Worm (Caenorhabditis elegans) whole organism, L4/young adult: ENCODE results near the gene hsp-16.41.

Experiments used
- W03F9.2 ChIP-seq: fragments of 150-350 bp; optimal IDR thresholded peaks from 2 replicates; lab custom pipeline; 2014; ENCODE audit warnings: missing biosample characterization, missing genetic modification characterization
- dao-5 ChIP-seq: sonication (generic microtip); optimal IDR thresholded peaks from 2 replicates; lab custom pipeline; 2016; ENCODE audit warnings: missing genotype, missing genetic modification characterization, moderate library complexity, missing compliant biosample characterization
- him-1 ChIP-seq: sonication (generic microtip); optimal IDR thresholded peaks from 2 replicates; lab custom pipeline; 2016; ENCODE audit warnings: missing genotype, missing genetic modification reagents, missing genetic modification characterization, missing compliant biosample characterization

Gene hsp-16.41

DNA sequence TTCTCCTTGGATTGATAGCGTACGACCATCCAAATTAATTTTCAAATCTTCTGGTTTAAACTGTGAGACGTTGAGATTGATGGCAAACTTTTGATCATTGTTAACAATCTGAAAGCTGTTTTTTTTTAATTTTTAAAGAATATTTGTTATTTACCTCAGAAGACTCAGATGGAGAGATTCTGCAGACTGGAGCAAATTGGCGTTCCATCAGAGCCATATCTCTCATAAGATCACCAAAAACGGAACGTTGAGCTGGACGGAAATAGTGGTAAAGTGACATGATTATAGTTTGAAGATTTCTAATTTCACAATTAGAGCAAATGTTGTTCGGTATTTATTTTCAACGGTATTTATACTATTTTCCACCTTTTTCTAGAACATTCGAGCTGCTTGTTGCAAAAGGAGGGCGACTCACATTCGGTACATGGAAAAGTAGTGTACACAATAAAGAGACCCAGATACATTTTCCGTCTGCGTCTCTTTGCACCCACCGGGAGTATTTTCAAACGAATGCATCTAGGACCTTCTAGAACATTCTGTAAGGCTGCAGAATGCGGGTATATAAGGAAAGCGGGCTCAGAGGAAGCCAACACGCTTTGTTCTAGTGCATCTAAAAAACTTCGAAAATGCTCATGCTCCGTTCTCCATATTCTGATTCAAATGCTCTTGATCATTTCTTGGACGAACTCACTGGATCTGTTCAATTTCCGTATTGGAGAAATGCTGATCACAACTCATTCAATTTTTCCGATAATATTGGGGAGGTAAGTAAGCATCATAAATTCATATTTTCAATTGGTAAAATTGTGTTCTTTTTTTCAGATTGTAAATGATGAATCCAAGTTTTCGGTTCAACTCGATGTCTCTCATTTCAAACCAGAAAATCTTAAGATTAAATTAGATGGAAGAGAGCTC lies at the start of gene hsp-16.41, which contains the start of gene hsp-16.2:
Gene hsp-16.41 (plus strand): TSS at position 534 of the 915 bp plus-strand sequence.
Gene hsp-16.2 (minus strand): TSS at position 313 of the 915 bp plus-strand sequence.
- TF ChIP-seq W03F9.2: peak; percentile 6
- no peak for TF ChIP-seq dao-5
- TF ChIP-seq him-1 (tag; lab: Kevin White, UChicago): no peak

DNA sequence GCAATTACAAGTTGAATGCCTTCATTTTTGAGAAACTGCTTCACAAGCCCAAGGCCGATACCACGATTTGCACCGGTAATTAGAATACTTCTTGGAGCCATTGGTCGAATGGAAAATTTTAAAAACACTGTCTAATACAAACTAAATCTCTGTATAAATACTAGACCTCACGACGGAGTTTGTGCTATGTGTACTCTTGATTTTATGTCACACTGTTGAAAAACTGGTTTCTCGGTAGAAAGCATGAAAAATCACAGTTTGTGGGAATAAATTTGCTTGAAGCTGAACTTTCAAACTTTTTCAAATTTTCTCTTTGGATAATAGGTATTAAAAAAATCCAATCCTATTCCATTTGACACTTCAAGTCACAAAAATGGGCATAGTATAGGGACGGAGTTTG lies 49.4 kb upstream of the hsp-16.41 start, which contains the start of gene ZK697.14:
Gene ZK697.14 (minus strand): TSS at position 101 of the 400 bp plus-strand sequence.
- TF ChIP-seq W03F9.2 (no peak), him-1 (tag; lab: Kevin White, UChicago) (no peak)

DNA sequence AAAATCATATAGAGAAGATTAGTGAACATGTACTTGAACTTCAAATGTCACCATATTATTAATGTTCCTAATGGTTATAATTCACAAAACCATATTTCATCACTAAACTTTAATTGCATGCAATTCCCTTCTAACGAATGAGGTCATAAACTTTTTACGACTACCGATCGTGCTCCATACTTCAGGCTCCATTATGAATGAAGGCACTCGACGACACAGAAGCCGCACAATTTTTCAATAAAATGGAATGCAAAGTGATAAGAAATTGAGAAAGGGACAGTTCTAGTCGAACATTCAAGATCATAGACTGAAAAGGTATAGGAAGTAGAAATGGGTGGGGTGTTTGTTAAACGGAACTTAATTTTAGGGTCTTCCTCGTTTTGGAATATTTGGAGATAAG lies 48.9 kb upstream of the hsp-16.41 start:
- TF ChIP-seq W03F9.2 (no peak), dao-5 (no peak), him-1 (tag; lab: Kevin White, UChicago) (no peak)

DNA sequence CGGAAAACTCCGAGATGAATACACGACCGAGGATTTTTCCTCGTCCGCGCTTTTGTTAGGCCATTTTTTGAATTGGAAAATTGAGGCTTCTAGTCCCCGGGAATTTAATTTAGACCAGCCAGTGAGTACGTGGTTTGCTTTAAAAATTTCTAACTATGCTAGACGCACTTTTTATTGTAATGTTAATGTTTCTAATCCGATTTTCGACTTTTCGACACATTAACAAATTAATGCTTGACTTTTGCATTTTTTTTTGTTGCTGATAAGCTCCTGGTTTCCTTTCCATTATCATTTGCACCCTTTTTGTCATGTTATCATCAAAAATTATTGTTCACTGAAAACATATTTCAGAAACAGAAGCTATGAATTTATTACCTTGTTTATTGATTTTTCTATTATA lies 48.1 kb upstream of the hsp-16.41 start, which contains the start of gene clec-204:
Gene clec-204 (plus strand): TSS at position 301 of the 400 bp plus-strand sequence.
- no peak for TF ChIP-seq W03F9.2
- no peak for TF ChIP-seq dao-5
- no peak for TF ChIP-seq him-1 (tag; lab: Kevin White, UChicago)

DNA sequence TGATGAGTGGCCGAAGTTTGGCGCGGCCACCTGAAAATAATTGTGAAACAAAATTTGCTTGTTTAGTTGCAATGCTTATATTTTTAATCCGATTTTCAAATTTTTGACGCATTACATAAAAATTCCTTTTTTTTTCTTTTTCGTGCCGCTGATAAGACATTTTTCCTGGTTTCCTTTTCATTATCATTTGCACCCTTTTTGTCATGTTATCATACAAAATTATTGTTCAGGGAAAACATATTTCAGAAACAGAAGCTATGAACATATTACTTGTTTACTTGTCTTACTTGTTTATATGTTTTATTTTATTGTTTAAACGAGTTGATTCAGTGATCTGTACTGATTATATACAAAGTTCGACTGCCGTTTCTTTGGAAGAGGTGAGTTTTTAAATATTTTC lies 44.3 kb upstream of the hsp-16.41 start, which contains the start of gene clec-205:
Gene clec-205 (plus strand): TSS at position 212 of the 400 bp plus-strand sequence.
- no peak for TF ChIP-seq him-1 (tag; lab: Kevin White, UChicago)
- no peak for TF ChIP-seq W03F9.2

DNA sequence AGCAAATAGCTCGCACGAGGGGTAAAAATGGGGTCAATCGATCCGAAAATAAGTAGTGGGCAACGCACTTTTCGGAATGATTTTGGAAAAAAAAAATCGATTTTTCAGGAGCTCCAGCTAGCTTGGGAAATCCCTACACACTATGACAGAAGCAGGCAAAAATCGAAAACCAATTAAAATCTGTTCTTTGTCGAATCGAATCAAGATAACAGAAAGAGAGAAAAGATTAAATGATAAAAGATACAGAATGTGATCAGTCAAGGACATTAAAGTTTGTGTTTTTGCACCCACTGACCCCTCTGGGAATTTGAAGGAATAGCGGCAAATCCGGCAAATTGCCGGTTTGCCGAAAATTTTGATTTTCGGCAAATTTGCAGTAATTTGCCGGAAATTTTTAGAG lies 37.6 kb upstream of the hsp-16.41 start:
- TF ChIP-seq him-1 (tag; lab: Kevin White, UChicago): no peak

DNA sequence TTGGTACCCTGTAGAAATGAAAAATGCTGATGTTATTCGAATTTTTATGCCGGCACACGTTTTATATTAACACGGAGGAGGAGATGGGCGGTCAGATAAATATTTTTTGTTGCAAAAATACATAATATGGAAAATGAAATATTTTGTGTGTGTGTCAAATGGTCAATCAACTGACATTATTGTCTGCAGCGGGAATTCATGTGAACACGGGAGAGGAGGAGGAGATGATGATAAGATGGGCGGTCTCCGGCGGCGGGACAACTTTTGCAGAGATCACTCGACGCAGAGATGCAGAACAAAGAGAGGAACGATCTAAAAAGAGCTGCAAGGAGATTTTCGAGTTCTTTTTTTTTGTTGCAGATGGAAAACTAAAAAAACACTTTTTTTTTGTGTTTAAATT lies 33.3 kb upstream of the hsp-16.41 start, which contains the start of gene dhs-13:
Gene dhs-13 (minus strand): TSS at position 8 of the 400 bp plus-strand sequence.
- TF ChIP-seq him-1 (tag; lab: Kevin White, UChicago) (no peak), dao-5 (no peak), W03F9.2 (no peak)

DNA sequence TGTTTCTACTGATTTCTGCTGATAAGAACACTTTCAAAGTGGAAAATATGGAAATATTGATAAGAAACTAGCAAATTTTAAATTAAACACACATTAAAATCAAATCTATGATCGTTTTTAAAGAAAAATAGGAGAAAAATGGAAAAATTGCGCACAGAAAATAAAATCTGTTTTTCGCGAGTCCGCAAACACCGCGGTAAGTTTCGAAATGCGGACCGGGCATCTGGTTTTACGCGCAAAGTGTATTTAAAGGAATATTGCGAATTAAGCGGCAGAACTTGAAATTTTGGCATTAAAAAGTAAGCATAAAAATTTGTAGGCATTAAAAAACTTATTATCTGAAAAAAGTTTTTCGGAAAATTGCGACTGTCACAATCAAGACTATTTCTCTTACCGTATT lies 31.9 kb upstream of the hsp-16.41 start:
- no peak for TF ChIP-seq him-1 (tag; lab: Kevin White, UChicago)

DNA sequence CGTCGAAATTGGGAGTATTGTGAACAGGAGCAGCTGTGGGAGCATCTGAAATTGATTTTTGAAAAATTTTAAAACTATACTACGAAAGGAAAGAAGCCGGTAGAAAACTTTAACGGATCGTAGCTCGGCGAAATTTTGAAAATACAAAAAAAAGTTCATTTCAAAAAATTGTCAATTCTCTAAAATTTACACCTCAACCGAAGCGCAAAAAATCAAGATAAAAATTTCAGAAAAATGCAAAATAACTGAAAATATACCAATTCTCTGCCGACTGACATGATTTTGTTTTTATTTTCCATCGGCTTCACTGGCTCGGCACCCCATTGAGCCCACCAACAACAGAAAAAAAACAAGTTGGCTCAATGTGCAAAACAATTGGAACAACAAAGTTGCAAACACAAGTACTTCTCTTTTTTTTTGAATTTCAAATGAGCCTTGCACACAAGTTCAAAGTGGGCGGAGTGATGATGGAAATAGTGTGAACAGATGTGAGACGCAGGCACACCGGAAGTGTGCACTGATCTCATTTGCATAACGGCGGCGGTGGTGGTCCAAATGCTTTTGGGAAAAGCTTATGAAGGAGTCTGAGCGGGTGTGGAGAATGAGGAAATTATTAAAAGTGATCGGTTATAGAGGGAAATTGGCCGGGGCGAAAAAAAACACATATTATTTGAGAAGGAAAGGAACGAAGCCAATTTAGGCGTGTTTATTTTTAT lies 29.9 kb upstream of the hsp-16.41 start, which contains the start of gene F36H9.7:
Gene F36H9.7 (minus strand): TSS at position 51 of the 716 bp plus-strand sequence.
- TF ChIP-seq dao-5 (no peak), him-1 (tag; lab: Kevin White, UChicago) (no peak), W03F9.2 (no peak)

DNA sequence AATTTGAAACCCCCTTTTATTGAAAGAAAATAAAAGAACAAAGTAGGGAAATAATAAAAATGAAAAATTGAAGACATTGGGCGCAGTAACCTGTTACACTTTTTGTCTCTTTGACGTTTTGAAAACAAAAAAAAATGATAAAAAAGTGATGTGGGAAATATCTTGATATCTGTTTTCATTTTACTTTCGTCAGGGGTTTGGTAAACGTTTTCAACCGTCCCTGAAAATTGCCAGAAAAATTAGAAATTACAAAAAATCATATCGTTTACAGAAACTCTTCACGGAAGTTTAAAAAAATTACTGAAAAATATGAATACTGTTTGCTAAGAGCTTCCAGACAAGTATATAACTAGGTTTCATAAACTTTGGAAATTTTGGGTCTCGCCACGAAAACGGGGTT lies 25.8 kb upstream of the hsp-16.41 start, which contains the start of gene F36H9.4:
Gene F36H9.4 (minus strand): TSS at position 101 of the 400 bp plus-strand sequence.
- TF ChIP-seq him-1 (tag; lab: Kevin White, UChicago) (no peak), W03F9.2 (no peak), dao-5 (no peak)

DNA sequence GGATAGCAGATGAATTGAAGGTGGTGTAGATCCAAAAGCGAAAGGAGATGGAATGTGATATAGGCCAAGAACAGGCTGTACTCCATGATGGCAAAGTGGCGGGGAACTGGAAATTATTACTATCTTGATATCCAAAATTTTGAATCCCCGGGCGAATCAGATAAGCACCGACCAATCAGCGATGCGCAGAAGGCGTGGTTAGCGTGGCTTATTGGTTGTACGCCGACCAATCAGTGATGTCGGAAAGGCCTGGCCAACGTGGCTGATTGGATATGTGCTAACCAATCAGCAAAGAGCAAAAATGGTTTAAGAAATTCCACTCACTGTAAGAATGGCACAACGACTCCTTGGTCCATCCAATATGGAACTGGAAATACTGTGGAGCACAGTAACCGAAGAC lies 25.0 kb upstream of the hsp-16.41 start:
- TF ChIP-seq him-1 (tag; lab: Kevin White, UChicago) (no peak), W03F9.2 (no peak), dao-5 (no peak)

DNA sequence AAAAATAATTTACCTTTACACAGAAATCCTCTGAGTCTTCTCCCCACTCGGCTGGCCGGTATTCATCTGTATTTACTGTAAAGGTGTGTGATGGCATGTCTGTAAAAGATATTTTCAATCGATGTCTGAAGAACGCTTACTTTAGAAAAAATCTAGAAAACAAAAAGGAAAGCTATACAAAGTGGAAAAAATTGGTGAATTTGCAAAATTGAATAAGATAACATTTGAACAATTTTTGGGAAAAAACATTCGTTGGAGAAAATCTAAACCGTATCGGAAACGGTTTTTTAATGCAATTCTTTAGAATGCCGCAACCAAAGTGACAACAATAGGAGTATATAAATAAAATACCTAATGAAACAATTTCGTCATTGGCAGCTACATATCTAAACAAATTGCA lies 23.1 kb upstream of the hsp-16.41 start, which contains the start of gene F36H9.5:
Gene F36H9.5 (minus strand): TSS at position 101 of the 400 bp plus-strand sequence.
- TF ChIP-seq him-1 (tag; lab: Kevin White, UChicago): no peak
- no peak for TF ChIP-seq dao-5
- no peak for TF ChIP-seq W03F9.2

DNA sequence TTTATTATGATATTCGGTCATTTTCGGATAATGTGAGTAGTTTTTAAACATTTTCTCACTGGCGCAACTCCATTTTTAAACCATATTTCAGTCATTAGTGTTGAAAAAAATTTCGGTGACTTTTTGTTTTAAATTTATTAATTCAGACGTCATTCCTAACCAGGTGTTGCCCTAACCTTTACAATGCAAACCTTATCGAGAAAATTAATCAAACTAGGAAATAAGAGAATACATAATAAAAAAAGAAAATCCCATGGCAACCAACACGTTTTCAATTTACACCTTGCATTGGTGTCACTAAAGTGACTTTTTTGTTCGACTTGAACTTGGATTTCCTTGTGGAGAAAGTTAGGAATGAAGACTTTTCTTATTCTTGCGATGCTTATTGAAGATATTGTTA lies 16.8 kb upstream of the hsp-16.41 start, which contains the start of gene F36H9.2:
Gene F36H9.2 (plus strand): TSS at position 301 of the 400 bp plus-strand sequence.
- TF ChIP-seq dao-5: no peak
- no peak for TF ChIP-seq him-1 (tag; lab: Kevin White, UChicago)
- TF ChIP-seq W03F9.2: no peak

DNA sequence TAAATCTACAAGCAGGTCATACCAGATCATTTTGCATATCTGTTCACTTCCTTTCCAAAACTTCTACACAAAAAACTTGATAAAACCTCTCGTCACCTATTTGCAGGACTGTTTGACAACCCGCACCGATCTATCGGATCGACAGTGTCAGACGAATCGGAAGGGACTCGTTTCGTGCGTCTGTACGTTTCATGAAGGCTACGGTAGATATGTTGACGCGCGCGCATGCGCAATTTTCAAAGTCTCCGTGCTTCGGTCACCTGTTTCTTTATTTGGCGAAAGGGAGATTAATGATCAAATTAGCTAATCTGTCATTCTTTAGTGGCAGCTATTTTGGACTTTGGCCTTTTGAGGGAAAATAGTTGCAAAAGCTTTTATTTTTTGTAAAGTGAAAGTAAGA lies 15.5 kb upstream of the hsp-16.41 start:
- no peak for TF ChIP-seq W03F9.2
- TF ChIP-seq dao-5: no peak
